Worm (Caenorhabditis elegans): ENCODE results near the gene C03E10.1.

The C03E10.1 gene

DNA sequence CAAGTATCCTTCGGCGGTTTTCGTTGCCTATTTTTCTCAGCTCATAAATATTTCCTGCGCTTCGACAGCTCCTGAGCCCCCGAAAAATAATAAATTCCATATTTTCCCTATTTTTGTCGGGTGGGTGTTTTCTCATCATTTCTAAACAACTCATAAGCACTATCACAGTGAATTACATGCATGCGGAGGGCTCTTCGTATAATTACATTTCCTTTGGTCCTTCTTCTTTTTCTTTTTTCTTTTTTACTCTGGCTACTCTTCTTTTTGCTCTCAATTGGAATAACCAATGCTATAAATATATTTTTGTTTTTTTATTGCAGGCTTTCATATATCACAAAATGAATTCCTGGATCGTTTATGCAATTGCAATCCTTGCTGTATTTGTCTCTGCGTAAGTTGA, 50.9 kb downstream of the C03E10.1 start, which contains the start of gene T02E9.5:
Gene T02E9.5 (plus strand): TSS at position 321 of the 400 bp plus-strand sequence.
- TF ChIP-seq F49E8.2 (tag; optimal IDR thresholded peaks at IDR 0.05; ENCODE audit: insufficient read depth) = no peak
- no peak for TF ChIP-seq nhr-27 (tag; optimal IDR thresholded peaks at IDR 0.05)
- no peak for TF ChIP-seq die-1 (tag; optimal IDR thresholded peaks at IDR 0.05)
- TF ChIP-seq rec-8 (tag; optimal IDR thresholded peaks at IDR 0.05) = no peak
- TF ChIP-seq atf-7 (tag; optimal IDR thresholded peaks at IDR 0.05) = no peak
- TF ChIP-seq lin-26 (GFP tag; IDR thresholded peaks at IDR 0.05) = no peak
- no peak for TF ChIP-seq snpc-3.4 (tag; optimal IDR thresholded peaks at IDR 0.05)
- no peak for TF ChIP-seq nhr-80 (tag; optimal IDR thresholded peaks at IDR 0.05)
- TF ChIP-seq unc-62 (GFP tag; optimal IDR thresholded peaks at IDR 0.05) = no peak
